Worm (Caenorhabditis elegans): Measurements from ENCODE around the gene Y54G2A.13.

- TF ChIP-seq flt-1 (GFP tag; IDR thresholded peaks at IDR 0.05) (no peak), cog-1 (tag; optimal IDR thresholded peaks at IDR 0.05) (no peak), med-1 (GFP tag; optimal IDR thresholded peaks at IDR 0.05; ENCODE audit: insufficient read depth) (no peak), ztf-23 (GFP tag; IDR thresholded peaks at IDR 0.05) (no peak), ref-1 (GFP tag; conservative IDR thresholded peaks at IDR 0.05) (no peak), ztf-29 (GFP tag; IDR thresholded peaks at IDR 0.05) (no peak)
Measured at ce11 chrIV:2864743-2865142, 45.2 kb upstream of the Y54G2A.13 start, which contains the start of gene Y54G2A.16.
